Worm (Caenorhabditis elegans) whole organism, early embryonic: ENCODE measurements around the gene C10C5.4.

Experiments used
- ama-1 ChIP-seq: fragments of 150-350 bp; optimal IDR thresholded peaks from 2 replicates; lab custom pipeline; 2014
- pes-1 ChIP-seq: fragments of 200-800 bp; sonication (Bioruptor generic); IDR thresholded peaks from 2 replicates; pipeline ENCODE4 v1.3.6; 2022; ENCODE audit warnings: missing genetic modification reagents, missing genetic modification characterization, missing compliant biosample characterization

DNA sequence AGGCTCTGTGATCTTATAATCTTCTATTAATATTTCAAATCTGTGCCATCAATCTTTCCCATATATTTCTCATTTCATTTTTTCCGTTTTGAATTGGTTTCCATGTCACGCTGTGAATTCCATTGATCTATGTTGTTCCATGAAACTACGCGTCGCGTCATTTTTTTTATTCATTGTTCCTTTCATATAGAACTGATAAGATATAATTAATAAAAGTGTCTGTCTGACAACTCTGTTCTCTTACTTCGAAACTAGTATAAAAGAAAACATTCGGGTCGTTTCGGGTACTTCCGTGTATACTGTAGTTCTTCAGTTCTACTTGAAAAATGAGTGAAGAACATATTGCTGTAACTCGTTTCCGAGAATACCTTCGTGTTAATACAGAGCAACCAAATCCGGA, 3.8 kb upstream of the C10C5.4 start, which contains the start of gene C10C5.3:
- TF ChIP-seq pes-1 (GFP tag; lab: Robert Waterston, UW) (no peak), ama-1 (lab: Kevin White, UChicago) (no peak)
